Fruit fly (Drosophila melanogaster) ovary, adult (tissue): ENCODE data around the gene Datp.
A peak's percentile ranks its signal among the peaks of the same experiment; 100 is the strongest.

Source experiments
- CG17801 ChIP-seq: fragments of 200-800 bp; optimal IDR thresholded peaks from 2 replicates; lab custom pipeline; 2019; ENCODE audit warnings: missing biosample characterization, mild to moderate bottlenecking, missing genetic modification characterization, moderate library complexity; ENCODE audit not compliant: partially characterized antibody

Datp gene

DNA sequence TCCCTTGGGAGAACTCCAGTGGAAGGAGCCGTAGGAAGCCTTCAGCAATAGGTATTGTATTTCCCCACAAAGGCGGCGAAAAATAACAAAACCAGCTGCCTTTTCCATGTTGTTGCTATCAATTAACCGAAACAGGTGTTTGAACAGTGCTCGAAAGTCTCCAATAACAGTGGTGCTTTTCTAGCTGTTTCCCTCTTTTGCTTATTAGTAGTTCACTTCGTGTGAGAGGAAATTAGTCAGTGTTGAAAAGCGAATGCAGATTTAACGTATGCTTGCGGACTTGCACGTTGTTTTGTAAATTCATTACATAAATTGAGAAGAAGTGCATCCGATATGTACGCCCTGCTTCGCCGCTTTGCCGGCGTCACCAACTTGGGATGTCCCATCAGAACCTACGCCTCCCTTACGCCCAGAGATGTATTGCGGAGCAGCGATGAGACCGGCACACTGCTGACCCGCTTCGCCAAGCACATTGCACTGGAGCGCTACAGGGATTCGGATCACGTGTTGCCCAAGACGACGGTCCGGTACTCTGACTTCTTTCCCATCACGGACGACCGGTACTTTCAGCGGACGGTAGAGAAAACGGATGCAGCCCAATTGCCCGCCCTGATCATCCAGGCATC is at the start of gene Datp, which contains the start of gene CG4619:
TSS of gene Datp (minus strand) at position 160 of the 626 bp plus-strand sequence.
TSS of gene CG4619 (plus strand) at position 233 of the 626 bp plus-strand sequence.
- peak; percentile 59 for TF ChIP-seq CG17801 (GFP tag; lab: Kevin White, UChicago)

DNA sequence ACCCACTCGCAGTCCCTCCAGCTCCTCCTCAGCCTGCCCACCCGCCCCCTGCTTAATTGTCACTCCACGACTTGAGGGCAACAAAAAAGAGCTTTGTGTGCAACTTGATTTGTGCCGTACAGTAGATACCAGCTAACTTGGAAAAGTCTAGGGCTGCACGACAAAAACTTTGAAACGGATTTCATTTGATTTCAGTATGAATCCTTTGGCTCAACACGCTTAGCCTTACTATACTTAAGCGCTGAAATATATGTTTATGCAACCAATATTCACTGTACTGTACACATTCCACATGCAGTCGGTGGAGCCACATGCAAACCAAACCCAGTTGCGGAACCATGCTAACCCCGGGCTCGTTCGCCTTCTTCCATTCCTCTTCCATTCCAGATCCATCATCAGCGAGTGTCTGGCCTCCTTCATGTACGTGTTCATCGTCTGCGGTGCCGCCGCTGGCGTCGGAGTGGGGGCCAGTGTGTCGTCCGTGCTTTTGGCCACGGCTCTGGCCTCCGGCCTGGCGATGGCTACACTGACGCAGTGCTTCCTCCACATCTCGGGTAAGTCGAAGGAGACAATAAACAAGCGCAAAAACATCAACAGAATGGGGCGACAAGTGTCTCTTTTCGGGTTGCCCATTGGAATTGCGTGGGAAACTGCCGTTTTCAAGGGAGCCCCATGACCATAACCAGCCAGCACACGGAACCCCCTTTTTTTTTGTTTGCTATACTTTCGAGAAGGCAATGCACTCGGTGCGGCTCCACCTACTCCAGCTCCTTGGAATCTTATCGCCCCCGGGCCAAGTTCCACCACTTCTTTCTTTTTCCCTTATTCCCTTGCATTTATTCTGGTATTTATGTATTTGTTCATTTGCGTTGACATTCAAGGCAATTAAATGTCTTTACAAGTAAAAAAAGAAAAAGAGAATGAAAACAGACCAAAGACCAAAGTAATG is 48.1 kb upstream of the Datp start:
- TF ChIP-seq CG17801 (GFP tag; lab: Kevin White, UChicago), result peak; percentile 80

DNA sequence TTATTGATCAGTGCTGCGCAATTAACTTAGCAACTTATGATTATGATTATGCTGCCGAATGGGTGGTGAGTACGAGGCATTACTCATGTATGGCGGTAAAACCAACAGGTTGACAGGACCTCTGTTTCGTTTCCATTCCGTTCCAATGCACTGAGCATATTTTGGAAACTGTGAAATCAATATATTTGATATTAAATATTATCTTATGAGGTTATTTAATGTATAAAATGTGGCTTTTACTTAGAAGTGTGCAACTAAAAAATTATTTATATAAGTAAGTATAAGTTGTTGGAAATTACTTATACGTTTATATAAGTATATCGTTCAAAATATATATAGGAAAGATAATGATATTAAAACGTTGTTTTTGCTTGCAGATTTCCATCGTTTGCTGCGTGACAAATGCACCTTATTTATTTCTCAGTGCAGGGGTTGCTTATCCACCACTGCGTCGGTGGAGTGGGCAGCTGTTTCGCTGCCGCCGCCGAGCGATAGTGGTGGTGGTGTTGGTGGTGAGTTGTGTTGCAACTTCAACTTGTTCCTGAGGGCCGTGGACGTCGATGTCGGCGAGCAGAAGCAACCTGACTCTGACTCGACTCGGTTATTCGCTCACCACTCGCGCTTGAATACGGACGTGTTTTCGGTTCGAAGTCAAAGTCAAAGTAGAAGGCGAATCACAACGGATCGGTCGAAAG is 45.6 kb upstream of the Datp start, which contains the start of gene bib:
TSS of gene bib (plus strand) at position 568 of the 695 bp plus-strand sequence.
- TF ChIP-seq CG17801 (GFP tag; lab: Kevin White, UChicago), result no peak

DNA sequence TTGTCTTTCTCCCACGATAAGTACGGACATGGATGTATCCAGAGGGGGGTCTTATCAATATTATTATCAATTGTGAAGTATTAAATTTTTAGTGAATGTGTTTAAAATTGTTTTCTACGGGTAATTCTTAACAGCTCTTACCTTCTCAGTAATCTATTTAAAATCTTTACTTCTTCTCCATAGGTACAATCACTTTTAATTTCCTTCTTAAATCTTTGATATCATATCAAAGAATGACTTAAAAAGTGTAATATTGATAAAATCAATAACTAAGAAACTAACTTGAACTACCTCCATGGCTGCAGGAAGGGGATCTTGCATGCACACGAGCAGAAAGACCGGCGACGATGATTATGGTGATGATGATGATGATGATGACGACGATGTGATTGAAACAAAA is 43.9 kb upstream of the Datp start:
- TF ChIP-seq CG17801 (GFP tag; lab: Kevin White, UChicago), result no peak

dm6 chr2L:9981809-9982208 is 43.2 kb upstream of the Datp start:
- no peak for TF ChIP-seq CG17801 (GFP tag; lab: Kevin White, UChicago)

dm6 chr2L:9972624-9973023 is 34.0 kb upstream of the Datp start:
- TF ChIP-seq CG17801 (GFP tag; lab: Kevin White, UChicago), result no peak

DNA sequence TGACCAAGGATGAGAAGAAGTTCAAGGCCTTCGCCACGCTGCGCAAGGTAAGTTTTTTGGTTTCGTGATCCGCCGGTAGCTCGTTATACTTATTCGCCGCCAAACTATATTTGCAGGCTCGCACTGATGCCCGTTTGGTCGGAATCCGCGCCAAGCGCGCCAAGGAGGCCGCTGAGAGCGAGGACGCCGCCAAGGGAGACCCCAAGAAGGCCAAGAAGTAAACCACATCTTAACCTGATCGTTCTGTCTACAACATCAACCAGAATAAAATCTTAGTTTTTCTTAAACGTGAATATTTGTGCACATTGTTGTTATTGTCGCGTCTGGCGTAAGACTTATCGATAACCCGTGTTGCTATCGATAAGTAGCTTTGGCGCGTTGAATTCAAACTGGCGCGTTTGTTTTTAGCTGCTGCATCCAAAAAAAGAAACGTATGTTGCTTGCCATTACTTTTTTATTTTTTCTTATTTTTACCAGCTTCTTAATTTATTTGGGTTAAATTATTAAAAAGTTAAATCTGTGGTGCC is 29.7 kb upstream of the Datp start:
- no peak for TF ChIP-seq CG17801 (GFP tag; lab: Kevin White, UChicago)

DNA sequence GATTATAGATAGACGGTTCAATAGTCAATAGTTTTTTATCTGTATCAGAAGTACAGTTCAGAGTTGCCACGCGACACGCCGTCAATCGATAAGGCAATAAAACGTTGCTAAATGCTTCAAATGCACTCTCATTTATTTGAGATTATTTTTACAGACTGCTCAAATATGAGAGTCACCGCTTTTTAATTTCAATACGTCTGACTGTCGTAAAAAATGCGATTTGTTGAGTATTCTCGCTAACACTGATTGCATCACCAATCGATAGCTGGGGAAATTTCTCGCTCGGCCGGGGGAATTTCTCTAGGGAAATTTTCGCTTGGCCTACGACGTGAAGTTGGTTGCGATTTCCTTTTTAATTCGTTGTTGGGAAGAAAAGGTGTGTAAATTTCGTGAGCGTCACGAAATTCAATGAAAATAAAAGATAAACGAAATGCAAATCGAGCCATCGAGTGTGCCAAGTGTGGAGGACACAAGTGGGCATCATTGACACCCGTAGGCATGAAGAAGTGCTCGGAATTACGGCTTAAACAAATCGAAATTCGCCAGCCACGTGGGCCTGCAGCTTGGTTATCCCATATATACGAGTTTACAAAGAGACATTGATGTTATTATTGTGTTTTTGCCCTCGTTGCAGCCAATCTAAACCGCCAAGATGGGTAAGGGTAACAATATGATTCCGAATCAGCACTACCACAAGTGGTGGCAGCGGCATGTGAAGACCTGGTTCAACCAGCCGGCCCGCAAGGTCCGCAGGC is 28.6 kb upstream of the Datp start, which contains the start of the genes Dref and RpL13:
TSS of gene Dref (minus strand) at position 247 of the 755 bp plus-strand sequence.
TSS of gene RpL13 (plus strand) at position 331 of the 755 bp plus-strand sequence.
- peak; percentile 93 for TF ChIP-seq CG17801 (GFP tag; lab: Kevin White, UChicago)

DNA sequence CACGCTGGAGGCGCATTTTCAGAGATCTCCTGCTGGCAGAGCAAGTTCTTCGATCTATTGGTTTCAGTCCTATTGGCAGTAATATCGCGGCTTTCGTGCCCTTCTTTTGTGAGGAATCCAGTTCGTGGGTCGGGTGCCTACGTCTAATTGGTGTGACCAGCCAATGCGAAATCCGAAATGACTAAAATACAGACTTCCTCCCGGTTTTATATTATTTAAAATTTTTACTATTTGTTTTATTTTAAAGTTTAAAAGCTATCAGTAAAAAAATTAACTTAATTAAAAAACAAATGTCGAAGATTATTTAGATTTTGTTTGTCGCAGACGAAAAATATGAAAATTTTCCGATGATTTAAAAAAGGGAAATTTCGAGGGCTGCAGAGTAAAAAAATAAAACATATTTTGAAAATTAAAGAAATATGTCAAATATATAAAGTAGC is 25.0 kb upstream of the Datp start, which contains the start of gene CG5850:
TSS of gene CG5850 (minus strand) at position 347 of the 440 bp plus-strand sequence.
- TF ChIP-seq CG17801 (GFP tag; lab: Kevin White, UChicago), result peak; percentile 18

- TF ChIP-seq CG17801 (GFP tag; lab: Kevin White, UChicago), result no peak
These were observed 22.2 kb upstream of the Datp start for dm6 chr2L:9960758-9961157.

DNA sequence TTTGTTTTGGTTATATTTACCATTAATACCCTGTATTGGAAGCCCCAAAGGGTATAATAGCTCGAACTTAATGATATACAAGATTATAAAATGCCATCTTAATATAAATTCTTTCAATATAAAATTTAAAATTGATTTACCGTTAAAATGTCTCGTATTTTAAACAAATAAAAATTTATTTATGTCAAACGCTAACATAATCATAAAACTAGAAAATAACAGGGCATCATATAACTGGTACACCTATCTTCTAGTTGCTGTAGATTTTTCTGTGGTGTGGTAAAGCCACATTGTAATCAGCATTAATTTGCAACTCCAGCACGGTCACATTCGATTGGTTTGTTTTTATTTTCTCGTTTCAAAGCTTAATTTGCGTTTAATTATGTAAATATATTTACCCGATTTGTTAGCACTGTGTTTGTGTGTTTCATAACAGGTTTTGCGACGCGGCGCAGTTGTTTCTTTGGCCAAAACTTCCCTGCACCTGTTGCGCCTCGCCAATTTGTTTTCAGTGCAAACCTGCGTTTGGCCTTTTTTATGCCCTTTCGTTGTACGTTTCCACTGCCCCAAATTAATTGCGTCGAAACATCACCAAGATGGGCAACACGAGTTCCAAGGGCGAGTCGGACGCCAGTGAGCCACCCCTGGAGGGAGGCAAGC is 18.5 kb upstream of the Datp start, which contains the start of the genes CG4658 and CG5846:
TSS of gene CG4658 (plus strand) at position 140 of the 660 bp plus-strand sequence.
TSS of gene CG5846 (minus strand) at position 245 of the 660 bp plus-strand sequence.
- peak; percentile 96 for TF ChIP-seq CG17801 (GFP tag; lab: Kevin White, UChicago)

DNA sequence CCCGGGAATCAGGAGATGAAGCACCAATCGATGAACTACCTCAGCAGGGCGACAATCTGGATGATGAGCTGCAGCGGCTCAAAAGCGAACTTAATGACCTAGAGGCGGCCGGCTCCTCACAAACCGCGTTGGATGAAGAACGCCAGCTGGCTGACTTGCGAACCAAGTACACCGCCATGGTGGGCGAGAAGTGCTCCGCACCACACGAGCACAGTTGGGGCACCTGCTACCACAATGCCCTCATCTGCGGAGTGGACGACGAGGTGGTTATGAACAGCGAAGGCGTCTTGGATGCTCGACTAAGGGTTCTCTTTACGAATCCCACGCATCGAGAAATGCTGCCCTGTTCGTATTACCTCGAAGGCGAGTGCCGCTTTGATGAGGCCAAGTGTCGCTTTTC is 16.1 kb upstream of the Datp start:
- TF ChIP-seq CG17801 (GFP tag; lab: Kevin White, UChicago), result no peak

dm6 chr2L:9954119-9954518 is 15.5 kb upstream of the Datp start, which contains the start of the genes CG13126 and CG4709:
Gene CG13126 (minus strand): TSS chr2L:9954181.
Gene CG4709 (plus strand): TSS chr2L:9954325.
- peak; percentile 94 for TF ChIP-seq CG17801 (GFP tag; lab: Kevin White, UChicago)
